Worm (Caenorhabditis elegans) whole organism, L4 larva: ENCODE results near the gene clec-21.

ENCODE experiments used
- aly-2 ChIP-seq: sonication (generic microtip); optimal IDR thresholded peaks from 2 replicates; lab custom pipeline; 2018; ENCODE audit warnings: missing biosample characterization, missing genetic modification characterization
- dmd-6 ChIP-seq: fragments of 200-800 bp; sonication (Bioruptor generic); IDR thresholded peaks from 2 replicates; pipeline ENCODE4 v1.3.6; 2022; ENCODE audit warnings: missing genetic modification reagents, missing genetic modification characterization, missing compliant biosample characterization
- dpl-1 ChIP-seq: fragments of 150-350 bp; optimal IDR thresholded peaks from 2 replicates; lab custom pipeline; 2014; ENCODE audit warnings: missing biosample characterization, missing genetic modification reagents, missing genetic modification characterization
- pha-4 ChIP-seq, 2 experiments: fragments of 150-350 bp in 1 of 2; fragments of 200-800 bp in 1 of 2; sonication (Bioruptor generic) in 1 of 2; IDR thresholded peaks in 1 of 2; optimal IDR thresholded peaks in 1 of 2; 2 replicates each; pipeline versions ENCODE4 v1.3.6 to Lab custom; 2014 to 2022; ENCODE audit warnings: missing genetic modification characterization in 2 of 2, missing genetic modification reagents in 2 of 2, missing biosample characterization in 1 of 2, missing compliant biosample characterization in 1 of 2
- tra-1 ChIP-seq: fragments of 200-800 bp; sonication (Bioruptor generic); IDR thresholded peaks from 2 replicates; pipeline ENCODE4 v1.3.6; 2022; ENCODE audit warnings: missing genetic modification reagents, missing genetic modification characterization, missing compliant biosample characterization

DNA sequence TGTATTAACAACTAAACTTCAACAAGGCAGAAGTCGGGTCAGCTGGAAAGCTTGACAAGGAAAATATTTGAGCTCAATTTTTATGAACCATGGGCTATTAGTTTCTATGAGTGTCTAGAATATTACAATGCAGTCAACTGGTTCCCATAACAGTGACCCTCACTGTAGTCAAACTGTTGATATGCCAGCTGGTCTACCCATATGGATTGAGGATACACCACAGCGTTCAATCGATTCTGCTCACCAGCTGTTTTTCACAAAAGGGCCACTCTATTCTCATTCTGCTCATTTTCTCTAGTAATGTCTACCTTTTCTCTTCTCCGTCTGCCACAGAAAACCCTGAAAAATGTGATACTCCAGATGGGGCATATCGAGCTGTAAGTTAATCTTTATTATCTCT, 46.7 kb downstream of the clec-21 start, which contains the start of gene fbxb-42:
- no peak for TF ChIP-seq tra-1 (GFP tag; lab: Robert Waterston, UW)
- TF ChIP-seq dmd-6 (GFP tag; lab: Robert Waterston, UW): no peak
- no peak for TF ChIP-seq dpl-1 (GFP tag; lab: Kevin White, UChicago)
- TF ChIP-seq aly-2 (tag; lab: Kevin White, UChicago): no peak
- TF ChIP-seq pha-4 (GFP tag; IDR thresholded peaks at IDR 0.05; lab: Robert Waterston, UW): no peak
- no peak for TF ChIP-seq pha-4 (tag; optimal IDR thresholded peaks at IDR 0.05; lab: Kevin White, UChicago)
